Fruit fly (Drosophila melanogaster): ENCODE results near the gene CheB93a.

The CheB93a gene

dm6 chr3R:21368444-21368843, 38.8 kb upstream of the CheB93a start:
- TF ChIP-seq Mio (GFP tag; optimal IDR thresholded peaks at IDR 0.05) (no peak), ey (GFP tag; optimal IDR thresholded peaks at IDR 0.05) (no peak), Hr83 (GFP tag; optimal IDR thresholded peaks at IDR 0.05; ENCODE audit: poor library complexity, severe bottlenecking) (no peak), Jra (GFP tag; optimal IDR thresholded peaks at IDR 0.05) (no peak), CG9705 (GFP tag; optimal IDR thresholded peaks at IDR 0.05) (no peak), Hr78 (GFP tag; optimal IDR thresholded peaks at IDR 0.05) (no peak), Sp1 (GFP tag; optimal IDR thresholded peaks at IDR 0.05) (no peak), rgr (GFP tag; optimal IDR thresholded peaks at IDR 0.05) (no peak), lola (GFP tag; optimal IDR thresholded peaks at IDR 0.05) (no peak), Rel (GFP tag; optimal IDR thresholded peaks at IDR 0.05) (no peak), Rel (tag; optimal IDR thresholded peaks at IDR 0.05) (no peak), br (GFP tag; optimal IDR thresholded peaks at IDR 0.05) (no peak), CrebA (GFP tag; optimal IDR thresholded peaks at IDR 0.05; ENCODE audit: borderline replicate concordance) (no peak), Dfd (GFP tag; optimal IDR thresholded peaks at IDR 0.05) (no peak), sv (GFP tag; optimal IDR thresholded peaks at IDR 0.05) (no peak), Abd-B (GFP tag; optimal IDR thresholded peaks at IDR 0.05) (no peak), HLH106 (tag; optimal IDR thresholded peaks at IDR 0.05) (no peak), GATAd (GFP tag; optimal IDR thresholded peaks at IDR 0.05) (no peak), dmrt93B (GFP tag; optimal IDR thresholded peaks at IDR 0.05) (no peak), pan (optimal IDR thresholded peaks at IDR 0.05) (no peak), brk (GFP tag; optimal IDR thresholded peaks at IDR 0.05) (no peak)

dm6 chr3R:21373403-21374326, 33.6 kb upstream of the CheB93a start:
- TF ChIP-seq lola (GFP tag; optimal IDR thresholded peaks at IDR 0.05) (no peak), Dfd (GFP tag; optimal IDR thresholded peaks at IDR 0.05) (no peak), Myc (optimal IDR thresholded peaks at IDR 0.05) (peak; percentile 23), dmrt93B (GFP tag; optimal IDR thresholded peaks at IDR 0.05) (no peak), br (GFP tag; optimal IDR thresholded peaks at IDR 0.05) (no peak), dsf (GFP tag; optimal IDR thresholded peaks at IDR 0.05; ENCODE audit: borderline replicate concordance) (no peak), woc (GFP tag; optimal IDR thresholded peaks at IDR 0.05) (no peak), Vsx2 (GFP tag; optimal IDR thresholded peaks at IDR 0.05; ENCODE audit: partially characterized antibody) (peak; percentile 65), Abd-B (GFP tag; optimal IDR thresholded peaks at IDR 0.05) (no peak), N (GFP tag; optimal IDR thresholded peaks at IDR 0.05) (no peak), CG9705 (GFP tag; optimal IDR thresholded peaks at IDR 0.05) (peak; percentile 72), usp (GFP tag; optimal IDR thresholded peaks at IDR 0.05) (no peak), Rel (GFP tag; optimal IDR thresholded peaks at IDR 0.05) (no peak), Rel (tag; optimal IDR thresholded peaks at IDR 0.05) (peak; percentile 41), sv (GFP tag; optimal IDR thresholded peaks at IDR 0.05) (peak; percentile 8), foxo (GFP tag; optimal IDR thresholded peaks at IDR 0.05) (peak in 1 of 2 experiments; percentile 45), rgr (GFP tag; optimal IDR thresholded peaks at IDR 0.05) (no peak), Hr83 (GFP tag; optimal IDR thresholded peaks at IDR 0.05; ENCODE audit: poor library complexity, severe bottlenecking) (peak; percentile 22), dl (GFP tag; optimal IDR thresholded peaks at IDR 0.05; ENCODE audit: insufficient read depth in 1 of 2, partially characterized antibody in 2 of 2) (no peak), ey (GFP tag; optimal IDR thresholded peaks at IDR 0.05) (no peak), CrebA (GFP tag; optimal IDR thresholded peaks at IDR 0.05; ENCODE audit: borderline replicate concordance) (no peak), HLH106 (tag; optimal IDR thresholded peaks at IDR 0.05) (peak; percentile 51), Mio (GFP tag; optimal IDR thresholded peaks at IDR 0.05) (no peak), psq (GFP tag; optimal IDR thresholded peaks at IDR 0.05) (no peak), Hr78 (GFP tag; optimal IDR thresholded peaks at IDR 0.05) (no peak), Jra (GFP tag; optimal IDR thresholded peaks at IDR 0.05) (peak; percentile 67), jim (GFP tag; optimal IDR thresholded peaks at IDR 0.05) (no peak), pan (optimal IDR thresholded peaks at IDR 0.05) (no peak), CG32264 (GFP tag; optimal IDR thresholded peaks at IDR 0.05) (no peak), brk (GFP tag; optimal IDR thresholded peaks at IDR 0.05) (no peak), Hnf4 (GFP tag; optimal IDR thresholded peaks at IDR 0.05) (peak; percentile 16), tai (GFP tag; optimal IDR thresholded peaks at IDR 0.05) (no peak), GATAd (GFP tag; optimal IDR thresholded peaks at IDR 0.05) (no peak), sage (GFP tag; optimal IDR thresholded peaks at IDR 0.05) (no peak), fru (GFP tag; optimal IDR thresholded peaks at IDR 0.05) (peak; percentile 7), h (GFP tag; optimal IDR thresholded peaks at IDR 0.05) (peak; percentile 8), Sp1 (GFP tag; optimal IDR thresholded peaks at IDR 0.05) (peak; percentile 31), Dif (GFP tag; optimal IDR thresholded peaks at IDR 0.05; ENCODE audit: partially characterized antibody) (no peak), OdsH (GFP tag; optimal IDR thresholded peaks at IDR 0.05) (no peak)
